Worm (Caenorhabditis elegans): Measurements from ENCODE around the gene cra-1.

Gene cra-1

ce11 chrIII:6888497-6888896 is 19.2 kb upstream of the cra-1 start (continued):
- TF ChIP-seq die-1 (tag; optimal IDR thresholded peaks at IDR 0.05) (peak; percentile 75), unc-62 (GFP tag; optimal IDR thresholded peaks at IDR 0.05) (no peak), nhr-27 (tag; optimal IDR thresholded peaks at IDR 0.05) (no peak), hlh-12 (tag; optimal IDR thresholded peaks at IDR 0.05) (no peak), gei-17 (GFP tag; optimal IDR thresholded peaks at IDR 0.05) (no peak), C06A6.2 (GFP tag; conservative IDR thresholded peaks at IDR 0.05) (no peak), snpc-3.4 (tag; optimal IDR thresholded peaks at IDR 0.05) (peak; percentile 8), pha-4 (tag; optimal IDR thresholded peaks at IDR 0.05) (no peak), T07F8.4 (tag; optimal IDR thresholded peaks at IDR 0.05) (peak; percentile 21), lin-54 (GFP tag; optimal IDR thresholded peaks at IDR 0.05) (peak; percentile 15), B0019.2 (GFP tag; conservative IDR thresholded peaks at IDR 0.05) (no peak), cebp-1 (GFP tag; IDR thresholded peaks at IDR 0.05) (no peak), cebp-1 (tag; optimal IDR thresholded peaks at IDR 0.05) (peak; percentile 50), B0261.1 (tag; optimal IDR thresholded peaks at IDR 0.05) (peak; percentile 74), ceh-91 (GFP tag; IDR thresholded peaks at IDR 0.05) (no peak), B0336.3 (GFP tag; IDR thresholded peaks at IDR 0.05) (no peak), Y53G8AR.9 (GFP tag; conservative IDR thresholded peaks at IDR 0.05) (no peak), hlh-26 (GFP tag; conservative IDR thresholded peaks at IDR 0.05) (no peak), ZK185.1 (tag; optimal IDR thresholded peaks at IDR 0.05; ENCODE audit: poor library complexity, severe bottlenecking) (peak; percentile 52), ceh-27 (GFP tag; optimal IDR thresholded peaks at IDR 0.05) (no peak), F22D6.2 (tag; optimal IDR thresholded peaks at IDR 0.05) (no peak), ztf-28 (GFP tag; IDR thresholded peaks at IDR 0.05) (no peak), lin-35 (GFP tag; optimal IDR thresholded peaks at IDR 0.05) (peak in 1 of 3 experiments; percentile 40), him-1 (tag; optimal IDR thresholded peaks at IDR 0.05) (no peak), Y53F4B.3 (GFP tag; IDR thresholded peaks at IDR 0.05) (no peak), pbrm-1 (GFP tag; IDR thresholded peaks at IDR 0.05) (0 out of 2 replicates have a peak, but pooled peaks have one; percentile 50), efl-1 (GFP tag; optimal IDR thresholded peaks at IDR 0.05) (no peak), madf-6 (GFP tag; IDR thresholded peaks at IDR 0.05) (peak; percentile 32; the same call in 1 of the 2 replicates), somi-1 (GFP tag; optimal IDR thresholded peaks at IDR 0.05) (no peak)

ce11 chrIII:6887574-6887973 is 18.3 kb upstream of the cra-1 start:
- TF ChIP-seq bed-2 (GFP tag; IDR thresholded peaks at IDR 0.05) (no peak), B0019.2 (GFP tag; conservative IDR thresholded peaks at IDR 0.05) (no peak), ceh-58 (GFP tag; IDR thresholded peaks at IDR 0.05) (no peak), nfya-2 (GFP tag; IDR thresholded peaks at IDR 0.05) (no peak), sdz-38 (tag; optimal IDR thresholded peaks at IDR 0.05) (no peak), ztf-22 (GFP tag; optimal IDR thresholded peaks at IDR 0.05) (no peak), hsf-1 (GFP tag; IDR thresholded peaks at IDR 0.05) (peak; percentile 64; the same call in 1 of the 2 replicates), F33H1.4 (GFP tag; IDR thresholded peaks at IDR 0.05) (peak; percentile 37; the same call in 1 of the 2 replicates), F23B12.7 (tag; optimal IDR thresholded peaks at IDR 0.05; ENCODE audit: insufficient read depth) (peak; percentile 92), snpc-3.4 (tag; optimal IDR thresholded peaks at IDR 0.05) (peak; percentile 81), sptf-2 (GFP tag; optimal IDR thresholded peaks at IDR 0.05) (no peak), atf-7 (tag; optimal IDR thresholded peaks at IDR 0.05) (no peak), unc-62 (GFP tag; optimal IDR thresholded peaks at IDR 0.05) (no peak), egl-44 (GFP tag; IDR thresholded peaks at IDR 0.05) (peak; percentile 70; the same call in 1 of the 2 replicates), mcd-1 (GFP tag; IDR thresholded peaks at IDR 0.05) (no peak; the same call in 1 of the 2 replicates), C17E4.6 (GFP tag; IDR thresholded peaks at IDR 0.05) (no peak), F57A8.1 (GFP tag; optimal IDR thresholded peaks at IDR 0.05) (no peak), hlh-12 (tag; optimal IDR thresholded peaks at IDR 0.05) (no peak), nfyb-1 (GFP tag; IDR thresholded peaks at IDR 0.05) (peak; percentile 81), fkh-3 (tag; optimal IDR thresholded peaks at IDR 0.05) (peak; percentile 51), D2030.7 (GFP tag; IDR thresholded peaks at IDR 0.05) (peak; percentile 85), madf-8 (GFP tag; conservative IDR thresholded peaks at IDR 0.05) (0 out of 2 replicates have a peak, but pooled peaks have one; percentile 18), nfya-1 (tag; optimal IDR thresholded peaks at IDR 0.05; ENCODE audit: borderline replicate concordance, insufficient read depth) (no peak), mes-4 (tag; optimal IDR thresholded peaks at IDR 0.05) (peak; percentile 62)
